Fruit fly (Drosophila melanogaster): Measurements from ENCODE around the gene CG4318.

CG4318 gene

DNA sequence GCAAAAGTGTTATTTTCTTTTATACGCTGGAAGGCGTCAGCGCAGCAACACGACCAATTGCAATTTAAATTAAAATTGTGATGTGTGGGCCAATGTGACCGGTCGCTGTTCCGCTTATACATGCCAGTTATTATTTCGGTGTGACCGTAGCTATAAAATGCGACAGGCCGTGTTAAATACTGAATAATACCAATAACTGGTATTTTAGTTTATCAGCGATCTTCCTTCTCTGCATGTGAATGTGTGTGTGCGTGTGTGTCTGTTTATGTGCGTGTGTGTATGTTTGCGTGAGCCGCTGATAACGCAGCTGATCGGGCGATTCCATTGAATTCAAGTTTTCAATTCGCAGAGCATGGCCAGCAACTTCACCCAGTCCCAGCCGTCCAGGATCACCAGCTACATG is 26.0 kb downstream of the CG4318 start, which contains the start of the genes CG32638, CG15717 and MFS10 (continued):
- TF ChIP-seq CG1792 (GFP tag; optimal IDR thresholded peaks at IDR 0.05) = no peak
- TF ChIP-seq ranshi (GFP tag; IDR thresholded peaks at IDR 0.05) = no peak
- peak; percentile 56 for TF ChIP-seq row (GFP tag; IDR thresholded peaks at IDR 0.05)
- TF ChIP-seq kah (GFP tag; optimal IDR thresholded peaks at IDR 0.05) = no peak
- TF ChIP-seq CG1603 (tag; optimal IDR thresholded peaks at IDR 0.05) = peak; percentile 85
- no peak for TF ChIP-seq CG32767 (GFP tag; IDR thresholded peaks at IDR 0.05)
- TF ChIP-seq knrl (GFP tag; IDR thresholded peaks at IDR 0.05; ENCODE audit: partially characterized antibody) = peak; percentile 43; the same call in 1 of the 3 replicates
- TF ChIP-seq CG13287 (GFP tag; IDR thresholded peaks at IDR 0.05; ENCODE audit: partially characterized antibody) = peak; percentile 59
- no peak for TF ChIP-seq CG7963 (GFP tag; IDR thresholded peaks at IDR 0.05; ENCODE audit: partially characterized antibody)
- TF ChIP-seq CG18476 (GFP tag; optimal IDR thresholded peaks at IDR 0.05) = no peak
- peak; percentile 59 for TF ChIP-seq sd (tag; optimal IDR thresholded peaks at IDR 0.05)
- no peak for TF ChIP-seq Hr3 (GFP tag; optimal IDR thresholded peaks at IDR 0.05)
- TF ChIP-seq mld (GFP tag; IDR thresholded peaks at IDR 0.05; ENCODE audit: partially characterized antibody) = no peak
- peak; percentile 62 for TF ChIP-seq Dp (GFP tag; optimal IDR thresholded peaks at IDR 0.05)
- TF ChIP-seq CHES-1-like (GFP tag; optimal IDR thresholded peaks at IDR 0.05) = peak; percentile 46
- no peak for TF ChIP-seq Hey (tag; optimal IDR thresholded peaks at IDR 0.05)
- no peak for TF ChIP-seq Hsf (GFP tag; optimal IDR thresholded peaks at IDR 0.05)
- TF ChIP-seq Xrp1 (GFP tag; IDR thresholded peaks at IDR 0.05) = no peak
- TF ChIP-seq slou (GFP tag; optimal IDR thresholded peaks at IDR 0.05) = no peak
- peak; percentile 54 for TF ChIP-seq CG17186 (GFP tag; optimal IDR thresholded peaks at IDR 0.05)
- TF ChIP-seq CG15073 (GFP tag; optimal IDR thresholded peaks at IDR 0.05) = no peak
- 0 out of 2 replicates have a peak, but pooled peaks have one; percentile 24 for TF ChIP-seq bbx (GFP tag; IDR thresholded peaks at IDR 0.05; ENCODE audit: partially characterized antibody)
- TF ChIP-seq Bdp1 (GFP tag; optimal IDR thresholded peaks at IDR 0.05) = no peak
- no peak for TF ChIP-seq cato (GFP tag; optimal IDR thresholded peaks at IDR 0.05; ENCODE audit: borderline replicate concordance)
- no peak for TF ChIP-seq CG30403 (GFP tag; optimal IDR thresholded peaks at IDR 0.05)
- TF ChIP-seq Med (GFP tag) = peak; percentile 91
- TF ChIP-seq gem (tag; optimal IDR thresholded peaks at IDR 0.05) = peak; percentile 6
- peak; percentile 31; the same call in 1 of the 3 replicates for TF ChIP-seq zfh1 (GFP tag; IDR thresholded peaks at IDR 0.05)
- no peak for TF ChIP-seq ap (GFP tag; IDR thresholded peaks at IDR 0.05)
- peak; percentile 69 for TF ChIP-seq Hmr (GFP tag; optimal IDR thresholded peaks at IDR 0.05)
- no peak for TF ChIP-seq Ada2b (GFP tag; IDR thresholded peaks at IDR 0.05)
- TF ChIP-seq run (tag; optimal IDR thresholded peaks at IDR 0.05) = no peak
- no peak for TF ChIP-seq CG12299 (tag; optimal IDR thresholded peaks at IDR 0.05)
- TF ChIP-seq CG31441 (GFP tag; IDR thresholded peaks at IDR 0.05) = 0 out of 2 replicates have a peak, but pooled peaks have one; percentile 31
- TF ChIP-seq yki (optimal IDR thresholded peaks at IDR 0.05) = no peak
- peak; percentile 33 for TF ChIP-seq Sin3A (optimal IDR thresholded peaks at IDR 0.05)
- no peak for TF ChIP-seq D19A (tag; optimal IDR thresholded peaks at IDR 0.05)
- no peak for TF ChIP-seq CG1602 (GFP tag; optimal IDR thresholded peaks at IDR 0.05)
- no peak for TF ChIP-seq H2.0 (GFP tag; IDR thresholded peaks at IDR 0.05)
- TF ChIP-seq her (GFP tag; optimal IDR thresholded peaks at IDR 0.05) = no peak
- no peak for TF ChIP-seq CG1233 (GFP tag; optimal IDR thresholded peaks at IDR 0.05)
- peak; percentile 45 for TF ChIP-seq CrebB (tag; optimal IDR thresholded peaks at IDR 0.05)
- peak; percentile 85 for TF ChIP-seq Ets97D (GFP tag; optimal IDR thresholded peaks at IDR 0.05)
- peak; percentile 88 for TF ChIP-seq bigmax (GFP tag; optimal IDR thresholded peaks at IDR 0.05)
- TF ChIP-seq Vsx1 (GFP tag; optimal IDR thresholded peaks at IDR 0.05) = no peak
- no peak for TF ChIP-seq prd (optimal IDR thresholded peaks at IDR 0.05)
- TF ChIP-seq prd (GFP tag; IDR thresholded peaks at IDR 0.05) = no peak
- TF ChIP-seq pita (GFP tag; optimal IDR thresholded peaks at IDR 0.05) = no peak
- TF ChIP-seq MESR4 (GFP tag; optimal IDR thresholded peaks at IDR 0.05) = peak; percentile 80
- TF ChIP-seq CG2678 (tag; optimal IDR thresholded peaks at IDR 0.05) = no peak
- TF ChIP-seq nerfin-2 (GFP tag; IDR thresholded peaks at IDR 0.05; ENCODE audit: partially characterized antibody) = no peak
- no peak for TF ChIP-seq CG17359 (tag; optimal IDR thresholded peaks at IDR 0.05)
